Fruit fly (Drosophila melanogaster) whole organism, embryonic: ENCODE measurements around the gene CG14174.

Experiments used
- ATbp ChIP-seq: fragments of 200-800 bp; sonication (Bioruptor generic); optimal IDR thresholded peaks from 2 replicates; lab custom pipeline; 2017; ENCODE audit warnings: missing biosample characterization, mild to moderate bottlenecking, missing genetic modification characterization, missing genetic modification reagents
- Asciz ChIP-seq: fragments of 200-800 bp; sonication (Bioruptor generic); optimal IDR thresholded peaks from 2 replicates; lab custom pipeline; 2017; ENCODE audit warnings: missing biosample characterization, mild to moderate bottlenecking, missing genetic modification characterization, missing genetic modification reagents
- B-H1 ChIP-seq: fragments of 200-800 bp; sonication (Bioruptor generic); IDR thresholded peaks from 3 replicates; pipeline ENCODE4 v1.3.6; 2022; ENCODE audit warnings: missing biosample characterization, missing genetic modification characterization
- Bdp1 ChIP-seq: fragments of 200-800 bp; sonication (Bioruptor generic); optimal IDR thresholded peaks from 3 replicates; lab custom pipeline; 2016; ENCODE audit warnings: missing biosample characterization, missing genetic modification characterization
- CG1024 ChIP-seq: fragments of 200-800 bp; sonication (Bioruptor generic); IDR thresholded peaks from 2 replicates; pipeline ENCODE4 v1.3.6; 2022; ENCODE audit warnings: missing biosample characterization, missing genetic modification characterization
- CG10366 ChIP-seq: fragments of 200-800 bp; sonication (Bioruptor generic); IDR thresholded peaks from 2 replicates; pipeline ENCODE4 v1.3.6; 2022; ENCODE audit warnings: missing biosample characterization, missing genetic modification characterization
- CG11560 ChIP-seq: fragments of 200-800 bp; sonication (Bioruptor generic); IDR thresholded peaks from 3 replicates; pipeline ENCODE4 v1.3.6; 2022; ENCODE audit warnings: missing biosample characterization, missing genetic modification characterization
- CG12219 ChIP-seq: fragments of 200-800 bp; sonication (Bioruptor generic); optimal IDR thresholded peaks from 3 replicates; lab custom pipeline; 2018; ENCODE audit warnings: missing biosample characterization, mild to moderate bottlenecking, missing genetic modification characterization
- CG14965 ChIP-seq: fragments of 200-800 bp; sonication (Bioruptor generic); optimal IDR thresholded peaks from 2 replicates; lab custom pipeline; 2016; ENCODE audit warnings: missing biosample characterization, missing genetic modification characterization, borderline replicate concordance
- CG1529 ChIP-seq: fragments of 200-800 bp; sonication (Bioruptor generic); optimal IDR thresholded peaks from 3 replicates; lab custom pipeline; 2018; ENCODE audit warnings: missing biosample characterization, missing genetic modification characterization
- CG17359 ChIP-seq: fragments of 200-800 bp; sonication (Bioruptor generic); optimal IDR thresholded peaks from 3 replicates; lab custom pipeline; 2018; ENCODE audit warnings: missing biosample characterization, mild to moderate bottlenecking, missing genetic modification characterization, moderate library complexity
- CG17612 ChIP-seq: fragments of 200-800 bp; sonication (Bioruptor generic); IDR thresholded peaks from 2 replicates; pipeline ENCODE4 v1.3.6; 2022; ENCODE audit warnings: missing biosample characterization, missing genetic modification characterization
- CG2678 ChIP-seq: fragments of 200-800 bp; sonication (Bioruptor generic); optimal IDR thresholded peaks from 3 replicates; lab custom pipeline; 2019; ENCODE audit warnings: missing biosample characterization, mild to moderate bottlenecking, missing genetic modification characterization, moderate library complexity
- CG2875 ChIP-seq: fragments of 200-800 bp; sonication (Bioruptor generic); optimal IDR thresholded peaks from 2 replicates; lab custom pipeline; 2017; ENCODE audit warnings: missing biosample characterization, mild to moderate bottlenecking, missing genetic modification characterization, missing genetic modification reagents
- CG34422 ChIP-seq: fragments of 200-800 bp; sonication (Bioruptor generic); IDR thresholded peaks from 3 replicates; pipeline ENCODE4 v1.3.6; 2022; ENCODE audit warnings: missing biosample characterization, missing genetic modification characterization
- CG3838 ChIP-seq: fragments of 200-800 bp; sonication (Bioruptor generic); optimal IDR thresholded peaks from 3 replicates; lab custom pipeline; 2016; ENCODE audit warnings: missing biosample characterization, missing genetic modification characterization
- CG3847 ChIP-seq: fragments of 200-800 bp; sonication (Bioruptor generic); IDR thresholded peaks from 2 replicates; pipeline ENCODE4 v1.3.6; 2022; ENCODE audit warnings: missing biosample characterization, missing genetic modification characterization
- CG4854 ChIP-seq: fragments of 200-800 bp; sonication (Bioruptor generic); optimal IDR thresholded peaks from 2 replicates; lab custom pipeline; 2016; ENCODE audit warnings: missing biosample characterization, missing genetic modification characterization, inconsistent platforms
- CG6791 ChIP-seq: fragments of 200-800 bp; sonication (Bioruptor generic); IDR thresholded peaks from 3 replicates; pipeline ENCODE4 v1.3.6; 2022; ENCODE audit warnings: missing biosample characterization, missing genetic modification characterization; ENCODE audit not compliant: partially characterized antibody
- CG7556 ChIP-seq: fragments of 200-800 bp; sonication (Bioruptor generic); optimal IDR thresholded peaks from 2 replicates; lab custom pipeline; 2017; ENCODE audit warnings: missing biosample characterization, mild to moderate bottlenecking, missing genetic modification characterization
- CG8765 ChIP-seq: fragments of 200-800 bp; sonication (Bioruptor generic); IDR thresholded peaks from 2 replicates; pipeline ENCODE4 v1.3.6; 2022; ENCODE audit warnings: missing biosample characterization, missing genetic modification characterization
- CG9215 ChIP-seq: fragments of 200-800 bp; sonication (Bioruptor generic); IDR thresholded peaks from 2 replicates; pipeline ENCODE4 v1.3.6; 2022; ENCODE audit warnings: missing biosample characterization, missing genetic modification characterization
- CG9876 ChIP-seq: fragments of 200-800 bp; sonication (Bioruptor generic); optimal IDR thresholded peaks from 2 replicates; lab custom pipeline; 2016; ENCODE audit warnings: missing biosample characterization, missing genetic modification characterization
- Dad ChIP-seq: fragments of 200-800 bp; sonication (Bioruptor generic); optimal IDR thresholded peaks from 3 replicates; lab custom pipeline; 2016; ENCODE audit warnings: missing biosample characterization, missing genetic modification characterization
- Dek ChIP-seq: fragments of 200-800 bp; sonication (Bioruptor generic); optimal IDR thresholded peaks from 3 replicates; lab custom pipeline; 2019; ENCODE audit warnings: missing biosample characterization, mild to moderate bottlenecking, missing genetic modification characterization, moderate library complexity
- Fer2 ChIP-seq: fragments of 200-800 bp; sonication (Bioruptor generic); optimal IDR thresholded peaks from 2 replicates; lab custom pipeline; 2018; ENCODE audit warnings: missing biosample characterization, mild to moderate bottlenecking, missing genetic modification characterization, moderate library complexity
- GATAe ChIP-seq: fragments of 200-800 bp; sonication (Bioruptor generic); conservative IDR thresholded peaks from 2 replicates; pipeline ENCODE4 v1.3.6; 2022; ENCODE audit warnings: missing biosample characterization, missing genetic modification characterization
- Jarid2 ChIP-seq: fragments of 200-800 bp; sonication (Bioruptor generic); optimal IDR thresholded peaks from 3 replicates; lab custom pipeline; 2017; ENCODE audit warnings: mild to moderate bottlenecking, missing biosample characterization, missing genetic modification reagents, missing genetic modification characterization
- MBD-R2 ChIP-seq: fragments of 200-800 bp; sonication (Bioruptor generic); IDR thresholded peaks from 2 replicates; pipeline ENCODE4 v1.3.6; 2022; ENCODE audit warnings: missing biosample characterization, missing genetic modification characterization
- PHDP ChIP-seq: fragments of 200-800 bp; sonication (Bioruptor generic); optimal IDR thresholded peaks from 3 replicates; lab custom pipeline; 2018; ENCODE audit warnings: missing biosample characterization, mild to moderate bottlenecking, missing genetic modification characterization, moderate library complexity
- Ravus ChIP-seq: fragments of 200-800 bp; sonication (Bioruptor generic); IDR thresholded peaks from 2 replicates; pipeline ENCODE4 v1.3.6; 2022; ENCODE audit warnings: missing biosample characterization, missing genetic modification characterization
- YL-1 ChIP-seq: fragments of 200-800 bp; sonication (Bioruptor generic); optimal IDR thresholded peaks from 3 replicates; lab custom pipeline; 2017; ENCODE audit warnings: missing biosample characterization, mild to moderate bottlenecking, missing genetic modification characterization
- ap ChIP-seq: fragments of 200-800 bp; sonication (Bioruptor generic); IDR thresholded peaks from 2 replicates; pipeline ENCODE4 v1.3.6; 2022; ENCODE audit warnings: missing biosample characterization, missing genetic modification characterization
- bbx ChIP-seq: fragments of 200-800 bp; sonication (Bioruptor generic); IDR thresholded peaks from 2 replicates; pipeline ENCODE4 v1.3.6; 2022; ENCODE audit warnings: missing biosample characterization, missing genetic modification characterization; ENCODE audit not compliant: partially characterized antibody
- chif ChIP-seq, 2 experiments: fragments of 200-800 bp; sonication (Bioruptor generic); optimal IDR thresholded peaks; 3 replicates each; lab custom pipeline; 2016; ENCODE audit warnings: missing biosample characterization in 2 of 2, missing genetic modification characterization in 2 of 2
- dati ChIP-seq: fragments of 200-800 bp; sonication (Bioruptor generic); IDR thresholded peaks from 2 replicates; pipeline ENCODE4 v1.3.6; 2022; ENCODE audit warnings: missing biosample characterization, missing genetic modification characterization
- dimm ChIP-seq: fragments of 200-800 bp; sonication (Bioruptor generic); IDR thresholded peaks from 2 replicates; pipeline ENCODE4 v1.3.6; 2022; ENCODE audit warnings: missing biosample characterization, missing genetic modification characterization
- grau ChIP-seq: fragments of 200-800 bp; optimal IDR thresholded peaks from 3 replicates; lab custom pipeline; 2019; ENCODE audit warnings: missing biosample characterization, mild to moderate bottlenecking, missing genetic modification characterization, moderate library complexity
- hth ChIP-seq: fragments of >200 bp; optimal IDR thresholded peaks from 2 replicates; lab custom pipeline; 2017; ENCODE audit warnings: inconsistent platforms
- pfk ChIP-seq: fragments of 200-800 bp; sonication (Bioruptor generic); optimal IDR thresholded peaks from 2 replicates; lab custom pipeline; 2018; ENCODE audit warnings: missing biosample characterization, mild to moderate bottlenecking, missing genetic modification characterization, moderate library complexity
- pho ChIP-seq: fragments of 200-800 bp; sonication (Bioruptor generic); optimal IDR thresholded peaks from 2 replicates; lab custom pipeline; 2016; ENCODE audit warnings: missing biosample characterization, missing genetic modification characterization
- phol ChIP-seq: fragments of 200-800 bp; sonication (Bioruptor generic); optimal IDR thresholded peaks from 3 replicates; lab custom pipeline; 2018; ENCODE audit warnings: missing biosample characterization, mild to moderate bottlenecking, missing genetic modification characterization, moderate library complexity
- pros ChIP-seq: fragments of 200-800 bp; sonication (Bioruptor generic); optimal IDR thresholded peaks from 3 replicates; lab custom pipeline; 2019; ENCODE audit warnings: missing biosample characterization, mild to moderate bottlenecking, missing genetic modification characterization, moderate library complexity
- pum ChIP-seq: fragments of 200-800 bp; sonication (Bioruptor generic); optimal IDR thresholded peaks from 2 replicates; lab custom pipeline; 2016; ENCODE audit warnings: missing biosample characterization, missing genetic modification characterization
- sd ChIP-seq: fragments of 200-800 bp; sonication (Bioruptor generic); optimal IDR thresholded peaks from 3 replicates; lab custom pipeline; 2018; ENCODE audit warnings: missing biosample characterization, mild to moderate bottlenecking, missing genetic modification characterization, moderate library complexity
- shn ChIP-seq: fragments of 200-800 bp; sonication (Bioruptor generic); optimal IDR thresholded peaks from 3 replicates; lab custom pipeline; 2016; ENCODE audit warnings: missing biosample characterization, missing genetic modification characterization
- stc ChIP-seq: fragments of 200-800 bp; sonication (Bioruptor generic); IDR thresholded peaks from 2 replicates; pipeline ENCODE4 v1.3.6; 2022; ENCODE audit warnings: missing biosample characterization, missing genetic modification characterization
- sug ChIP-seq: fragments of 200-800 bp; optimal IDR thresholded peaks from 2 replicates; lab custom pipeline; 2019; ENCODE audit warnings: missing biosample characterization, mild to moderate bottlenecking, missing genetic modification characterization, moderate library complexity
- trem ChIP-seq: fragments of 200-800 bp; optimal IDR thresholded peaks from 3 replicates; lab custom pipeline; 2019; ENCODE audit warnings: missing biosample characterization, mild to moderate bottlenecking, missing genetic modification characterization, moderate library complexity
- vnd ChIP-seq: fragments of 200-800 bp; sonication (Bioruptor generic); IDR thresholded peaks from 3 replicates; pipeline ENCODE4 v1.3.6; 2022; ENCODE audit warnings: missing biosample characterization, missing genetic modification characterization; ENCODE audit not compliant: partially characterized antibody

CG14174 gene

DNA sequence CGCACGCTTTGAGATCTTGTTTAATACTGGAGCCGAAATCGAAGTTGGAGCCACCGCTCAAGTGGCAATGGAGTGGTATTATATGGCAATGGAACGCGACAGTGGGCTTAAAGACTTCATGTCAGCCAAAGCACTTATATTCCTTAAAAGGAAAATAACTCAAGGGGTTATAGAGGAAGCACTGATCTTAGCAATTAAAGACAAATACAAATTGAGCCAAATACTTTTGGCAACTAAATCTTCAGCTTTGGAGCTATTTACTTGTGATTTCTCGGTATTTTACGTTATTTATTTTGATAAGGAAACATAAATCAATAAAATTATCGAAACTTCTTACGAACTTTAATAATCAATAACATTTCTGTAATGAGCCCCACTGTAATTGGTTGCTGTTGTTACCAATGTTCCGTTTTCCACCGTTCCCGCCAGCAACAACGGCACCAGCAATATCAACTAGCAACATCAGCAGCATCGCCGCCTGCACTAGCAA, 25.0 kb downstream of the CG14174 start (continued):
- TF ChIP-seq grau, result peak; percentile 84
- TF ChIP-seq GATAe (GFP tag; lab: Robert Waterston, UW), result peak; percentile 49
- no peak for TF ChIP-seq dati (GFP tag; lab: Robert Waterston, UW)
- peak; percentile 74 for TF ChIP-seq CG9215 (GFP tag; lab: Robert Waterston, UW)
- no peak for TF ChIP-seq CG14965 (GFP tag; lab: Kevin White, UChicago)
- no peak for TF ChIP-seq bbx
- peak; percentile 94 for TF ChIP-seq phol
- peak; percentile 55 for TF ChIP-seq sug (tag; lab: Kevin White, UChicago)
- TF ChIP-seq Dad, result peak; percentile 51
- peak; percentile 85 for TF ChIP-seq pfk (GFP tag; lab: Kevin White, UChicago)
- peak; percentile 27 for TF ChIP-seq pros (GFP tag; lab: Kevin White, UChicago)
- TF ChIP-seq CG9876 (GFP tag; lab: Kevin White, UChicago), result peak; percentile 22
- peak; percentile 87 for TF ChIP-seq CG2678
- peak; percentile 65; the same call in 2 of the 3 replicates for TF ChIP-seq CG11560 (tag; lab: Robert Waterston, UW)
- peak; percentile 75 for TF ChIP-seq Dek (tag; lab: Kevin White, UChicago)
- no peak for TF ChIP-seq CG6791 (GFP tag; lab: Robert Waterston, UW)
- no peak for TF ChIP-seq hth (lab: Kevin White, UChicago)
- peak; percentile 92 for TF ChIP-seq CG7556 (GFP tag; lab: Kevin White, UChicago)
- 0 out of 2 replicates have a peak, but pooled peaks have one; percentile 36 for TF ChIP-seq ap (GFP tag; lab: Robert Waterston, UW)
- TF ChIP-seq B-H1 (GFP tag; lab: Robert Waterston, UW), result peak; percentile 80
- no peak for TF ChIP-seq CG3838 (GFP tag; lab: Kevin White, UChicago)
- peak; percentile 44; the same call in 1 of the 2 replicates for TF ChIP-seq CG1024 (GFP tag; lab: Robert Waterston, UW)
- TF ChIP-seq CG3847 (GFP tag; lab: Robert Waterston, UW), result peak; percentile 77
- TF ChIP-seq dimm, result 0 out of 2 replicates have a peak, but pooled peaks have one; percentile 50
- peak; percentile 41 for TF ChIP-seq Ravus (GFP tag; lab: Robert Waterston, UW)
- TF ChIP-seq CG10366, result peak; percentile 77
- TF ChIP-seq trem, result peak; percentile 70
- peak; percentile 76 for TF ChIP-seq CG1529 (GFP tag; lab: Kevin White, UChicago)
- peak; percentile 38 for TF ChIP-seq pho (GFP tag; lab: Kevin White, UChicago)
- peak; percentile 76 for TF ChIP-seq PHDP (tag; lab: Kevin White, UChicago)
- peak; percentile 79 for TF ChIP-seq CG4854 (GFP tag; lab: Kevin White, UChicago)
- no peak for TF ChIP-seq vnd
- TF ChIP-seq Fer2 (tag; lab: Kevin White, UChicago), result peak; percentile 25
- TF ChIP-seq YL-1 (GFP tag; lab: Kevin White, UChicago), result peak; percentile 12
- peak; percentile 88 for TF ChIP-seq CG17359 (tag; lab: Kevin White, UChicago)
- peak; percentile 82 for TF ChIP-seq CG2875 (GFP tag; lab: Kevin White, UChicago)
- TF ChIP-seq CG34422 (GFP tag; lab: Robert Waterston, UW), result peak; percentile 90
- TF ChIP-seq pum (GFP tag; lab: Kevin White, UChicago), result peak; percentile 85
- peak; percentile 33; the same call in 1 of the 2 replicates for TF ChIP-seq CG8765
- peak; percentile 27 for TF ChIP-seq sd (tag; lab: Kevin White, UChicago)
- peak; percentile 85 for TF ChIP-seq ATbp
- TF ChIP-seq MBD-R2 (GFP tag; lab: Robert Waterston, UW), result peak; percentile 38; the same call in 1 of the 2 replicates
- peak; percentile 72 for TF ChIP-seq CG17612 (GFP tag; lab: Robert Waterston, UW)
- TF ChIP-seq Jarid2 (GFP tag; lab: Kevin White, UChicago), result peak; percentile 66
- TF ChIP-seq shn, result peak; percentile 38
- TF ChIP-seq chif (GFP tag; optimal IDR thresholded peaks at IDR 0.05; lab: Kevin White, UChicago), result peak; percentile 49 to 81
- TF ChIP-seq Bdp1, result peak; percentile 5
- TF ChIP-seq stc, result peak; percentile 87
- TF ChIP-seq CG12219 (GFP tag; lab: Kevin White, UChicago), result peak; percentile 62
- TF ChIP-seq Asciz (GFP tag; lab: Kevin White, UChicago), result peak; percentile 88
